Worm (Caenorhabditis elegans) whole organism, early embryonic: ENCODE data around the gene fbxa-95.

ENCODE experiments used
- B0310.2 ChIP-seq: sonication (generic microtip); optimal IDR thresholded peaks from 2 replicates; lab custom pipeline; 2016; ENCODE audit warnings: mild to moderate bottlenecking, missing genetic modification characterization, missing compliant biosample characterization
- ama-1 ChIP-seq: fragments of 150-350 bp; optimal IDR thresholded peaks from 2 replicates; lab custom pipeline; 2014
- ceh-13 ChIP-seq: fragments of 200-800 bp; sonication (Bioruptor generic); optimal IDR thresholded peaks from 2 replicates; lab custom pipeline; 2018; ENCODE audit warnings: mild to moderate bottlenecking, missing genetic modification characterization, missing compliant biosample characterization
- ceh-36 ChIP-seq: sonication (generic microtip); optimal IDR thresholded peaks from 2 replicates; lab custom pipeline; 2016; ENCODE audit warnings: missing genetic modification characterization, inconsistent platforms, missing compliant biosample characterization
- flt-1 ChIP-seq: fragments of 200-800 bp; sonication (Bioruptor generic); IDR thresholded peaks from 2 replicates; pipeline ENCODE4 v1.3.6; 2022; ENCODE audit warnings: missing genetic modification characterization, missing compliant biosample characterization
- hmbx-1 ChIP-seq: sonication (generic microtip); optimal IDR thresholded peaks from 2 replicates; lab custom pipeline; 2016; ENCODE audit warnings: mild to moderate bottlenecking, missing genetic modification characterization, missing compliant biosample characterization
- hmg-4 ChIP-seq: fragments of 200-800 bp; sonication (Bioruptor generic); optimal IDR thresholded peaks from 2 replicates; lab custom pipeline; 2018; ENCODE audit warnings: mild to moderate bottlenecking, missing genetic modification characterization, missing compliant biosample characterization
- hnd-1 ChIP-seq: sonication (generic microtip); optimal IDR thresholded peaks from 2 replicates; lab custom pipeline; 2016; ENCODE audit warnings: missing genetic modification characterization, missing compliant biosample characterization
- pes-1 ChIP-seq: fragments of 200-800 bp; sonication (Bioruptor generic); IDR thresholded peaks from 2 replicates; pipeline ENCODE4 v1.3.6; 2022; ENCODE audit warnings: missing genetic modification reagents, missing genetic modification characterization, missing compliant biosample characterization
- scrt-1 ChIP-seq: fragments of 200-800 bp; sonication (Bioruptor generic); IDR thresholded peaks from 2 replicates; pipeline ENCODE4 v1.3.6; 2022; ENCODE audit warnings: missing genetic modification characterization, missing compliant biosample characterization
- sea-1 ChIP-seq: fragments of 200-800 bp; sonication (Bioruptor generic); conservative IDR thresholded peaks from 2 replicates; pipeline ENCODE4 v1.3.6; 2022; ENCODE audit warnings: missing genetic modification characterization, missing compliant biosample characterization
- tbx-11 ChIP-seq: fragments of 200-800 bp; sonication (Bioruptor generic); IDR thresholded peaks from 2 replicates; pipeline ENCODE4 v1.3.6; 2022; ENCODE audit warnings: missing genetic modification characterization, missing compliant biosample characterization
- tbx-37 ChIP-seq: fragments of 200-800 bp; sonication (Bioruptor generic); conservative IDR thresholded peaks from 2 replicates; pipeline ENCODE4 v1.3.6; 2022; ENCODE audit warnings: missing genetic modification reagents, missing genetic modification characterization, missing compliant biosample characterization
- tra-4 ChIP-seq: sonication (generic microtip); optimal IDR thresholded peaks from 2 replicates; lab custom pipeline; 2017; ENCODE audit warnings: missing genetic modification characterization, missing compliant biosample characterization

DNA sequence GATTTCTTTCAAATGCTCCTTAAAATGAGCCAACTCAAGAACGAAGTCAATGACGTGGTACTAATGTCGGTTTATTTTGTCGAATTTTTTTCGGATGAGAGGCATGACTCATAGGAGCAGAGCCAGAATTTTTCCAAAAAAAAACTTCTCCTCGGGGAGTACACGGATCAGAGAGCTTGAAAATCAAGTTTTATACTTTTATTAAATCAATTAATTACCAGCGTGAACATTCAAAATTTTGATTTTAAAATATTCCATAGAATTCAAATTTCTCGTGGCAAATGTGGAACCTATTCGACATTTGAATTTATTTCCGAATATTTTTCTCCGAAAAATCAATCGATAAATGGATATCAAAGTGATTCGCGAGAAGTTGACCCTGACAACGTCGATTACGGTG lies 35.0 kb upstream of the fbxa-95 start, which contains the start of gene F21A3.4:
- no peak for TF ChIP-seq ama-1 (lab: Kevin White, UChicago)
- no peak for TF ChIP-seq tbx-11 (GFP tag; lab: Robert Waterston, UW)
- TF ChIP-seq hmg-4, result no peak
- TF ChIP-seq pes-1 (GFP tag; lab: Robert Waterston, UW), result no peak
- no peak for TF ChIP-seq hmbx-1 (tag; lab: Kevin White, UChicago)
- TF ChIP-seq flt-1 (GFP tag; lab: Robert Waterston, UW), result no peak
- no peak for TF ChIP-seq ceh-36 (tag; lab: Kevin White, UChicago)
- TF ChIP-seq scrt-1, result no peak
- TF ChIP-seq sea-1, result no peak
- TF ChIP-seq ceh-13 (GFP tag; lab: Kevin White, UChicago), result no peak
- TF ChIP-seq B0310.2, result no peak
- TF ChIP-seq tbx-37, result no peak
- TF ChIP-seq hnd-1 (tag; lab: Kevin White, UChicago), result no peak
- no peak for TF ChIP-seq tra-4 (tag; lab: Kevin White, UChicago)
